Worm (Caenorhabditis elegans) whole organism, L1 larva: ENCODE data around the gene acy-4.

ENCODE experiments used
- C04F5.9 ChIP-seq: sonication (generic microtip); optimal IDR thresholded peaks from 2 replicates; lab custom pipeline; 2016; ENCODE audit warnings: missing genetic modification characterization, missing compliant biosample characterization
- C34B4.2 ChIP-seq: sonication (generic microtip); optimal IDR thresholded peaks from 2 replicates; lab custom pipeline; 2017; ENCODE audit warnings: mild to moderate bottlenecking, missing genetic modification characterization, missing compliant biosample characterization
- Y116A8C.19 ChIP-seq: sonication (generic microtip); optimal IDR thresholded peaks from 2 replicates; lab custom pipeline; 2016; ENCODE audit warnings: missing compliant biosample characterization, missing genetic modification characterization, borderline replicate concordance
- aha-1 ChIP-seq: fragments of 150-350 bp; optimal IDR thresholded peaks from 2 replicates; lab custom pipeline; 2014; ENCODE audit warnings: missing biosample characterization, missing genetic modification characterization
- ceh-63 ChIP-seq: fragments of 200-800 bp; sonication (Bioruptor generic); optimal IDR thresholded peaks from 2 replicates; lab custom pipeline; 2018; ENCODE audit warnings: mild to moderate bottlenecking, missing genetic modification characterization, missing compliant biosample characterization
- ceh-8 ChIP-seq: fragments of 200-800 bp; sonication (Bioruptor generic); optimal IDR thresholded peaks from 2 replicates; lab custom pipeline; 2018; ENCODE audit warnings: mild to moderate bottlenecking, missing genetic modification characterization, moderate library complexity, missing compliant biosample characterization
- ceh-82 ChIP-seq, 3 experiments: fragments of 150-350 bp in 1 of 3; sonication (generic microtip) in 2 of 3; optimal IDR thresholded peaks; 2 replicates each; lab custom pipeline; 2014 to 2017; ENCODE audit warnings: missing biosample characterization in 3 of 3, missing genetic modification characterization in 3 of 3
- dpl-1 ChIP-seq, 3 experiments: fragments of 150-350 bp in 2 of 3; sonication (generic microtip) in 1 of 3; optimal IDR thresholded peaks; 2 replicates each; lab custom pipeline; 2014 to 2017; ENCODE audit warnings: missing biosample characterization in 3 of 3, missing genetic modification characterization in 3 of 3, missing genetic modification reagents in 3 of 3
- dsc-1 ChIP-seq: sonication (generic microtip); optimal IDR thresholded peaks from 2 replicates; lab custom pipeline; 2016; ENCODE audit warnings: mild to moderate bottlenecking, missing genetic modification characterization, missing compliant biosample characterization
- efl-1 ChIP-seq, 4 experiments: fragments of 150-350 bp; optimal IDR thresholded peaks in 3 of 4; peaks in 1 of 4; 1 replicate in 1 of 4; 2 replicates in 3 of 4; lab custom pipeline; 2014; ENCODE audit warnings: missing biosample characterization in 2 of 4, missing genetic modification characterization in 2 of 4, missing genetic modification reagents in 2 of 4
- efl-3 ChIP-seq: fragments of 200-800 bp; sonication (Bioruptor generic); optimal IDR thresholded peaks from 2 replicates; lab custom pipeline; 2018; ENCODE audit warnings: mild to moderate bottlenecking, missing genetic modification characterization, missing compliant biosample characterization
- egl-13 ChIP-seq: sonication (generic microtip); optimal IDR thresholded peaks from 2 replicates; lab custom pipeline; 2016; ENCODE audit warnings: missing genotype, missing genetic modification reagents, missing genetic modification characterization, missing compliant biosample characterization
- elt-2 ChIP-seq: sonication (generic microtip); optimal IDR thresholded peaks from 2 replicates; lab custom pipeline; 2016; ENCODE audit warnings: missing genetic modification characterization, mild to moderate bottlenecking, inconsistent platforms, missing compliant biosample characterization, missing genetic modification reagents
- fkh-4 ChIP-seq: sonication (generic microtip); optimal IDR thresholded peaks from 2 replicates; lab custom pipeline; 2016; ENCODE audit warnings: missing compliant biosample characterization, missing genetic modification characterization, borderline replicate concordance
- fkh-8 ChIP-seq: sonication (generic microtip); optimal IDR thresholded peaks from 2 replicates; lab custom pipeline; 2016; ENCODE audit warnings: mild to moderate bottlenecking, missing genetic modification characterization, missing compliant biosample characterization
- grh-1 ChIP-seq: fragments of 200-800 bp; sonication (Bioruptor generic); IDR thresholded peaks from 2 replicates; pipeline ENCODE4 v1.3.6; 2022; ENCODE audit warnings: missing genetic modification reagents, missing genetic modification characterization, missing compliant biosample characterization
- hlh-17 ChIP-seq: fragments of 200-800 bp; sonication (Bioruptor generic); optimal IDR thresholded peaks from 2 replicates; lab custom pipeline; 2018; ENCODE audit warnings: missing genetic modification characterization, mild to moderate bottlenecking, missing compliant biosample characterization, moderate library complexity, borderline replicate concordance
- hpl-2 ChIP-seq: fragments of 150-350 bp; optimal IDR thresholded peaks from 2 replicates; lab custom pipeline; 2014; ENCODE audit warnings: missing biosample characterization, missing genetic modification reagents, missing genetic modification characterization
- jun-1 ChIP-seq: fragments of 150-350 bp; optimal IDR thresholded peaks from 2 replicates; lab custom pipeline; 2014; ENCODE audit warnings: missing biosample characterization, missing genetic modification reagents, missing genetic modification characterization
- lin-13 ChIP-seq: fragments of 150-350 bp; optimal IDR thresholded peaks from 2 replicates; lab custom pipeline; 2014; ENCODE audit warnings: missing biosample characterization, missing genetic modification reagents, missing genetic modification characterization
- lin-14 ChIP-seq: fragments of 200-800 bp; sonication (Bioruptor generic); optimal IDR thresholded peaks from 2 replicates; lab custom pipeline; 2018; ENCODE audit warnings: mild to moderate bottlenecking, missing genetic modification characterization, moderate library complexity, missing compliant biosample characterization
- lin-39 ChIP-seq: fragments of 150-350 bp; optimal IDR thresholded peaks from 2 replicates; lab custom pipeline; 2014; ENCODE audit warnings: missing biosample characterization, missing genetic modification reagents, missing genetic modification characterization
- lsy-2 ChIP-seq, 2 experiments: fragments of 150-350 bp; optimal IDR thresholded peaks; 2 replicates each; lab custom pipeline; 2014; ENCODE audit warnings: missing biosample characterization in 2 of 2, missing genetic modification characterization in 2 of 2
- mdl-1 ChIP-seq, 2 experiments: fragments of 150-350 bp; optimal IDR thresholded peaks; 2 replicates each; lab custom pipeline; 2014 to 2017; ENCODE audit warnings: missing biosample characterization in 2 of 2, missing genetic modification characterization in 2 of 2, inconsistent platforms in 1 of 2
- mef-2 ChIP-seq: fragments of 150-350 bp; optimal IDR thresholded peaks from 2 replicates; lab custom pipeline; 2014; ENCODE audit warnings: missing biosample characterization, missing genetic modification characterization
- mep-1 ChIP-seq: fragments of 150-350 bp; optimal IDR thresholded peaks from 2 replicates; lab custom pipeline; 2014; ENCODE audit warnings: missing biosample characterization, missing genetic modification characterization
- nhr-19 ChIP-seq: fragments of 200-800 bp; sonication (Bioruptor generic); conservative IDR thresholded peaks from 2 replicates; pipeline ENCODE4 v1.3.6; 2022; ENCODE audit warnings: missing genetic modification characterization, missing compliant biosample characterization
- nhr-20 ChIP-seq: sonication (generic microtip); optimal IDR thresholded peaks from 2 replicates; lab custom pipeline; 2016; ENCODE audit warnings: mild to moderate bottlenecking, missing genetic modification characterization, missing compliant biosample characterization
- nhr-237 ChIP-seq: fragments of 150-350 bp; optimal IDR thresholded peaks from 2 replicates; lab custom pipeline; 2014; ENCODE audit warnings: missing biosample characterization, missing genetic modification characterization
- nhr-28 ChIP-seq: fragments of 150-350 bp; optimal IDR thresholded peaks from 2 replicates; lab custom pipeline; 2014; ENCODE audit warnings: missing biosample characterization, missing genetic modification characterization
- nhr-71 ChIP-seq: sonication (generic microtip); optimal IDR thresholded peaks from 2 replicates; lab custom pipeline; 2016; ENCODE audit warnings: mild to moderate bottlenecking, missing genetic modification characterization, moderate library complexity, missing compliant biosample characterization
- nhr-77 ChIP-seq: fragments of 150-350 bp; optimal IDR thresholded peaks from 2 replicates; lab custom pipeline; 2014; ENCODE audit warnings: missing biosample characterization, missing genetic modification characterization
- nhr-85 ChIP-seq: sonication (generic microtip); peaks from one replicate; lab custom pipeline; 2016; ENCODE audit warnings: missing genetic modification characterization, inconsistent platforms, missing compliant biosample characterization
- nhr-90 ChIP-seq: sonication (generic microtip); optimal IDR thresholded peaks from 2 replicates; lab custom pipeline; 2016; ENCODE audit warnings: mild to moderate bottlenecking, missing genetic modification characterization, missing compliant biosample characterization; ENCODE audit not compliant: poor library complexity
- pag-3 ChIP-seq: sonication (generic microtip); optimal IDR thresholded peaks from 2 replicates; lab custom pipeline; 2017; ENCODE audit warnings: missing genetic modification characterization, mild to moderate bottlenecking, missing compliant biosample characterization, antibody characterized with exemption, borderline replicate concordance; ENCODE audit not compliant: insufficient read depth
- pax-3 ChIP-seq: fragments of 200-800 bp; sonication (Bioruptor generic); optimal IDR thresholded peaks from 2 replicates; lab custom pipeline; 2018; ENCODE audit warnings: mild to moderate bottlenecking, missing genetic modification characterization, moderate library complexity, missing compliant biosample characterization
- snu-23 ChIP-seq: sonication (generic microtip); optimal IDR thresholded peaks from 2 replicates; lab custom pipeline; 2016; ENCODE audit warnings: missing genetic modification characterization, missing compliant biosample characterization
- sptf-1 ChIP-seq: fragments of 150-350 bp; optimal IDR thresholded peaks from 2 replicates; lab custom pipeline; 2014; ENCODE audit warnings: missing biosample characterization, missing genetic modification characterization
- tbx-2 ChIP-seq: sonication (generic microtip); optimal IDR thresholded peaks from 2 replicates; lab custom pipeline; 2016; ENCODE audit warnings: missing genetic modification characterization, missing compliant biosample characterization
- tlp-1 ChIP-seq: fragments of 150-350 bp; optimal IDR thresholded peaks from 2 replicates; lab custom pipeline; 2014; ENCODE audit warnings: missing biosample characterization, missing genetic modification characterization
- unc-30 ChIP-seq: sonication (generic microtip); optimal IDR thresholded peaks from 2 replicates; lab custom pipeline; 2017; ENCODE audit warnings: missing biosample characterization, missing genetic modification characterization
- unc-62 ChIP-seq: fragments of 150-350 bp; optimal IDR thresholded peaks from 2 replicates; lab custom pipeline; 2014; ENCODE audit warnings: missing biosample characterization, missing genetic modification reagents, missing genetic modification characterization
- unc-98 ChIP-seq: fragments of 200-800 bp; sonication (Bioruptor generic); IDR thresholded peaks from 2 replicates; pipeline ENCODE4 v1.3.6; 2022; ENCODE audit warnings: missing genetic modification characterization, missing compliant biosample characterization
- vab-15 ChIP-seq: sonication (generic microtip); optimal IDR thresholded peaks from 2 replicates; lab custom pipeline; 2017; ENCODE audit warnings: missing genotype, mild to moderate bottlenecking, missing genetic modification characterization, missing compliant biosample characterization
- zip-4 ChIP-seq: fragments of 200-800 bp; sonication (Bioruptor generic); optimal IDR thresholded peaks from 2 replicates; lab custom pipeline; 2018; ENCODE audit warnings: mild to moderate bottlenecking, missing genetic modification characterization, moderate library complexity, missing compliant biosample characterization
- ztf-11 ChIP-seq, 2 experiments: sonication (generic microtip); optimal IDR thresholded peaks; 2 replicates each; lab custom pipeline; 2016 to 2017; ENCODE audit warnings: missing genetic modification characterization in 2 of 2, missing biosample characterization in 1 of 2, missing compliant biosample characterization in 1 of 2

acy-4 gene

ce11 chrV:5660604-5661209, 30.0 kb upstream of the acy-4 start, which contains the start of the genes mut-14 and C14C11.2:
Gene mut-14, minus strand, starts transcription at chrV:5660704.
Gene C14C11.2, plus strand, starts transcription at chrV:5661159.
- TF ChIP-seq dpl-1 (GFP tag; optimal IDR thresholded peaks at IDR 0.05; lab: Kevin White, UChicago): no peak
- TF ChIP-seq lin-39 (tag; lab: Kevin White, UChicago): no peak
- TF ChIP-seq hpl-2 (GFP tag; lab: Kevin White, UChicago): no peak

ce11 chrV:5653990-5654499, 23.4 kb upstream of the acy-4 start, which contains the start of gene hex-2:
Gene hex-2, plus strand, starts transcription at chrV:5654449.
- TF ChIP-seq efl-1 (optimal IDR thresholded peaks at IDR 0.05; lab: Kevin White, UChicago): no peak
- TF ChIP-seq efl-1 (GFP tag; optimal IDR thresholded peaks at IDR 0.05 in 1 of 2; lab: Kevin White, UChicago): peak in 1 of 2 experiments; percentile 51
- no peak for TF ChIP-seq vab-15 (tag; lab: Kevin White, UChicago)
- TF ChIP-seq elt-2 (tag; lab: Kevin White, UChicago): peak; percentile 11

ce11 chrV:5651905-5652304, 21.2 kb upstream of the acy-4 start:
- TF ChIP-seq nhr-85 (tag; lab: Kevin White, UChicago) (peak; percentile 47), nhr-20 (no peak), nhr-77 (tag; lab: Kevin White, UChicago) (no peak), egl-13 (tag; lab: Kevin White, UChicago) (no peak), fkh-8 (tag; lab: Kevin White, UChicago) (peak; percentile 78), hpl-2 (GFP tag; lab: Kevin White, UChicago) (no peak), fkh-4 (no peak), dsc-1 (tag; lab: Kevin White, UChicago) (no peak), lin-14 (peak; percentile 62), unc-98 (GFP tag; lab: Robert Waterston, UW) (no peak), Y116A8C.19 (tag; lab: Kevin White, UChicago) (no peak), C34B4.2 (tag; lab: Kevin White, UChicago) (no peak), ztf-11 (tag; optimal IDR thresholded peaks at IDR 0.05; lab: Kevin White, UChicago) (no peak), nhr-90 (tag; lab: Kevin White, UChicago) (no peak), tlp-1 (tag; lab: Kevin White, UChicago) (no peak), jun-1 (no peak), mdl-1 (tag; optimal IDR thresholded peaks at IDR 0.05; lab: Kevin White, UChicago) (no peak), tbx-2 (no peak), mep-1 (tag; lab: Kevin White, UChicago) (no peak), nhr-19 (GFP tag; lab: Robert Waterston, UW) (no peak), snu-23 (GFP tag; lab: Kevin White, UChicago) (peak; percentile 8), ceh-63 (no peak), nhr-71 (tag; lab: Kevin White, UChicago) (peak; percentile 12), nhr-237 (no peak), ceh-8 (no peak), lin-13 (GFP tag; lab: Kevin White, UChicago) (no peak), grh-1 (GFP tag; lab: Robert Waterston, UW) (no peak), efl-3 (GFP tag; lab: Kevin White, UChicago) (no peak), C04F5.9 (tag; lab: Kevin White, UChicago) (no peak), lin-39 (tag; lab: Kevin White, UChicago) (no peak), zip-4 (GFP tag; lab: Kevin White, UChicago) (no peak), pag-3 (tag; lab: Kevin White, UChicago) (no peak), unc-62 (GFP tag; lab: Kevin White, UChicago) (no peak), hlh-17 (GFP tag; lab: Kevin White, UChicago) (no peak), pax-3 (tag; lab: Kevin White, UChicago) (no peak), sptf-1 (tag; lab: Kevin White, UChicago) (no peak), lsy-2 (tag; optimal IDR thresholded peaks at IDR 0.05; lab: Kevin White, UChicago) (peak in 1 of 2 experiments; percentile 15), nhr-28 (tag; lab: Kevin White, UChicago) (no peak), aha-1 (tag; lab: Kevin White, UChicago) (no peak), mef-2 (tag; lab: Kevin White, UChicago) (no peak), ceh-82 (tag; optimal IDR thresholded peaks at IDR 0.05; lab: Kevin White, UChicago) (no peak), unc-30 (tag; lab: Kevin White, UChicago) (no peak)
